Fruit fly (Drosophila melanogaster) whole organism, embryonic: ENCODE data around the gene CG42335.

Experiments used
- BtbVII ChIP-seq: fragments of 200-800 bp; sonication (Bioruptor generic); optimal IDR thresholded peaks from 3 replicates; lab custom pipeline; 2017; ENCODE audit warnings: missing biosample characterization, mild to moderate bottlenecking, missing genetic modification characterization
- CG11247 ChIP-seq: fragments of 200-800 bp; sonication (Bioruptor generic); IDR thresholded peaks from 2 replicates; pipeline ENCODE4 v1.3.6; 2022; ENCODE audit warnings: missing biosample characterization, missing genetic modification characterization
- CG11398 ChIP-seq: fragments of 200-800 bp; sonication (Bioruptor generic); optimal IDR thresholded peaks from 2 replicates; lab custom pipeline; 2016; ENCODE audit warnings: missing biosample characterization, missing genetic modification characterization
- CG11696 ChIP-seq: fragments of 200-800 bp; sonication (Bioruptor generic); IDR thresholded peaks from 2 replicates; pipeline ENCODE4 v1.3.6; 2022; ENCODE audit warnings: missing biosample characterization, missing genetic modification characterization
- CG13296 ChIP-seq: fragments of 200-800 bp; sonication (Bioruptor generic); optimal IDR thresholded peaks from 3 replicates; lab custom pipeline; 2018; ENCODE audit warnings: missing biosample characterization, mild to moderate bottlenecking, missing genetic modification characterization
- CG14710 ChIP-seq: fragments of 200-800 bp; sonication (Bioruptor generic); optimal IDR thresholded peaks from 3 replicates; lab custom pipeline; 2019; ENCODE audit warnings: missing biosample characterization, mild to moderate bottlenecking, missing genetic modification characterization, moderate library complexity
- CG15696 ChIP-seq: fragments of 200-800 bp; sonication (Bioruptor generic); optimal IDR thresholded peaks from 2 replicates; lab custom pipeline; 2019; ENCODE audit warnings: missing biosample characterization, mild to moderate bottlenecking, missing genetic modification characterization, moderate library complexity
- CG16863 ChIP-seq: fragments of 200-800 bp; sonication (Bioruptor generic); optimal IDR thresholded peaks from 3 replicates; lab custom pipeline; 2016; ENCODE audit warnings: missing biosample characterization, missing genetic modification characterization
- CG17385 ChIP-seq: fragments of 200-800 bp; sonication (Bioruptor generic); optimal IDR thresholded peaks from 3 replicates; lab custom pipeline; 2018; ENCODE audit warnings: missing biosample characterization, mild to moderate bottlenecking, missing genetic modification characterization
- CG2712 ChIP-seq: fragments of 200-800 bp; optimal IDR thresholded peaks from 3 replicates; lab custom pipeline; 2019; ENCODE audit warnings: missing biosample characterization, mild to moderate bottlenecking, missing genetic modification characterization, moderate library complexity
- CG3163 ChIP-seq: fragments of 200-800 bp; sonication (Bioruptor generic); optimal IDR thresholded peaks from 3 replicates; lab custom pipeline; 2016; ENCODE audit warnings: missing biosample characterization, missing genetic modification characterization
- CG32767 ChIP-seq: fragments of 200-800 bp; sonication (Bioruptor generic); IDR thresholded peaks from 2 replicates; pipeline ENCODE4 v1.3.6; 2022; ENCODE audit warnings: missing biosample characterization, missing genetic modification characterization
- CG3281 ChIP-seq: fragments of 200-800 bp; sonication (Bioruptor generic); optimal IDR thresholded peaks from 3 replicates; lab custom pipeline; 2017; ENCODE audit warnings: missing biosample characterization, mild to moderate bottlenecking, missing genetic modification characterization
- CG3407 ChIP-seq: fragments of 200-800 bp; sonication (Bioruptor generic); optimal IDR thresholded peaks from 2 replicates; lab custom pipeline; 2018; ENCODE audit warnings: missing biosample characterization, mild to moderate bottlenecking, missing genetic modification characterization
- CG3838 ChIP-seq: fragments of 200-800 bp; sonication (Bioruptor generic); optimal IDR thresholded peaks from 3 replicates; lab custom pipeline; 2016; ENCODE audit warnings: missing biosample characterization, missing genetic modification characterization
- CG4730 ChIP-seq: fragments of 200-800 bp; sonication (Bioruptor generic); IDR thresholded peaks from 2 replicates; pipeline ENCODE4 v1.3.6; 2022; ENCODE audit warnings: missing biosample characterization, missing genetic modification characterization
- CG6683 ChIP-seq: fragments of 200-800 bp; sonication (Bioruptor generic); optimal IDR thresholded peaks from 2 replicates; lab custom pipeline; 2017; ENCODE audit warnings: missing biosample characterization, mild to moderate bottlenecking, missing genetic modification characterization, missing genetic modification reagents
- CG6813 ChIP-seq: fragments of 200-800 bp; sonication (Bioruptor generic); optimal IDR thresholded peaks from 2 replicates; lab custom pipeline; 2017; ENCODE audit warnings: missing biosample characterization, missing genetic modification characterization, mild to moderate bottlenecking, moderate library complexity, missing genetic modification reagents
- CG8478 ChIP-seq: fragments of >200 bp; optimal IDR thresholded peaks from 2 replicates; lab custom pipeline; 2018
- CoRest ChIP-seq: fragments of 200-800 bp; sonication (Bioruptor generic); optimal IDR thresholded peaks from 3 replicates; lab custom pipeline; 2018; ENCODE audit warnings: missing biosample characterization, mild to moderate bottlenecking, missing genetic modification characterization, moderate library complexity
- Deaf1 ChIP-seq: fragments of 200-800 bp; optimal IDR thresholded peaks from 3 replicates; lab custom pipeline; 2019; ENCODE audit warnings: missing biosample characterization, mild to moderate bottlenecking, missing genetic modification characterization, moderate library complexity
- GATAe ChIP-seq: fragments of 200-800 bp; sonication (Bioruptor generic); conservative IDR thresholded peaks from 2 replicates; pipeline ENCODE4 v1.3.6; 2022; ENCODE audit warnings: missing biosample characterization, missing genetic modification characterization
- Gug ChIP-seq: fragments of 200-800 bp; sonication (Bioruptor generic); IDR thresholded peaks from 4 replicates; pipeline ENCODE4 v1.3.6; 2022; ENCODE audit warnings: missing biosample characterization, missing genetic modification characterization
- Nf-YA ChIP-seq: fragments of 200-800 bp; sonication (Bioruptor generic); IDR thresholded peaks from 2 replicates; pipeline ENCODE4 v1.3.6; 2022; ENCODE audit warnings: missing biosample characterization, missing genetic modification characterization
- Nf-YB ChIP-seq: fragments of 200-800 bp; sonication (Bioruptor generic); optimal IDR thresholded peaks from 3 replicates; lab custom pipeline; 2019; ENCODE audit warnings: missing biosample characterization, mild to moderate bottlenecking, missing genetic modification characterization, moderate library complexity
- NfI ChIP-seq: fragments of 200-800 bp; sonication (Bioruptor generic); optimal IDR thresholded peaks from 3 replicates; lab custom pipeline; 2018; ENCODE audit warnings: missing biosample characterization, mild to moderate bottlenecking, missing genetic modification characterization, moderate library complexity
- ap ChIP-seq: fragments of 200-800 bp; sonication (Bioruptor generic); IDR thresholded peaks from 2 replicates; pipeline ENCODE4 v1.3.6; 2022; ENCODE audit warnings: missing biosample characterization, missing genetic modification characterization
- cato ChIP-seq: fragments of 200-800 bp; sonication (Bioruptor generic); optimal IDR thresholded peaks from 2 replicates; lab custom pipeline; 2016; ENCODE audit warnings: missing biosample characterization, missing genetic modification characterization, borderline replicate concordance
- caup ChIP-seq: fragments of 200-800 bp; sonication (Bioruptor generic); optimal IDR thresholded peaks from 3 replicates; lab custom pipeline; 2017; ENCODE audit warnings: missing biosample characterization, mild to moderate bottlenecking, missing genetic modification characterization, moderate library complexity; ENCODE audit not compliant: severe bottlenecking
- croc ChIP-seq: fragments of 200-800 bp; sonication (Bioruptor generic); conservative IDR thresholded peaks from 3 replicates; pipeline ENCODE4 v1.3.6; 2022; ENCODE audit warnings: missing biosample characterization, missing genetic modification characterization
- dm ChIP-seq: fragments of 200-800 bp; sonication (Bioruptor generic); optimal IDR thresholded peaks from 3 replicates; lab custom pipeline; 2016; ENCODE audit warnings: missing biosample characterization, missing genetic modification characterization
- dmrt11E ChIP-seq: fragments of 200-800 bp; sonication (Bioruptor generic); optimal IDR thresholded peaks from 3 replicates; lab custom pipeline; 2018; ENCODE audit warnings: missing biosample characterization, mild to moderate bottlenecking, missing genetic modification characterization, moderate library complexity
- insv ChIP-seq, 2 experiments: fragments of 200-800 bp; sonication (Bioruptor generic); optimal IDR thresholded peaks; 3 replicates each; lab custom pipeline; 2016 to 2018; ENCODE audit warnings: missing biosample characterization in 2 of 2, missing genetic modification characterization in 2 of 2
- kay ChIP-seq: fragments of 200-800 bp; sonication (Bioruptor generic); optimal IDR thresholded peaks from 2 replicates; lab custom pipeline; 2016; ENCODE audit warnings: missing biosample characterization, missing genetic modification characterization
- lab ChIP-seq: fragments of 200-800 bp; sonication (Bioruptor generic); optimal IDR thresholded peaks from 3 replicates; lab custom pipeline; 2017; ENCODE audit warnings: missing biosample characterization, missing genetic modification characterization, mild to moderate bottlenecking, moderate library complexity, missing genetic modification reagents
- nerfin-2 ChIP-seq: fragments of 200-800 bp; sonication (Bioruptor generic); IDR thresholded peaks from 2 replicates; pipeline ENCODE4 v1.3.6; 2022; ENCODE audit warnings: missing biosample characterization, missing genetic modification characterization; ENCODE audit not compliant: partially characterized antibody
- oc ChIP-seq: fragments of 200-800 bp; sonication (Bioruptor generic); optimal IDR thresholded peaks from 2 replicates; lab custom pipeline; 2018; ENCODE audit warnings: missing biosample characterization, mild to moderate bottlenecking, missing genetic modification characterization, moderate library complexity
- pzg ChIP-seq: fragments of 200-800 bp; sonication (Bioruptor generic); optimal IDR thresholded peaks from 3 replicates; lab custom pipeline; 2018; ENCODE audit warnings: missing biosample characterization, mild to moderate bottlenecking, missing genetic modification characterization, moderate library complexity
- ranshi ChIP-seq: fragments of 200-800 bp; sonication (Bioruptor generic); IDR thresholded peaks from 2 replicates; pipeline ENCODE4 v1.3.6; 2022; ENCODE audit warnings: missing biosample characterization, missing genetic modification characterization
- rib ChIP-seq: fragments of 200-800 bp; sonication (Bioruptor generic); IDR thresholded peaks from 2 replicates; pipeline ENCODE4 v1.3.6; 2022; ENCODE audit warnings: missing biosample characterization, missing genetic modification characterization
- row ChIP-seq: fragments of 200-800 bp; sonication (Bioruptor generic); IDR thresholded peaks from 3 replicates; pipeline ENCODE4 v1.3.6; 2022; ENCODE audit warnings: missing biosample characterization, missing genetic modification characterization
- sd ChIP-seq: fragments of 200-800 bp; sonication (Bioruptor generic); optimal IDR thresholded peaks from 3 replicates; lab custom pipeline; 2018; ENCODE audit warnings: missing biosample characterization, mild to moderate bottlenecking, missing genetic modification characterization, moderate library complexity
- sens ChIP-seq: fragments of 200-800 bp; sonication (Bioruptor generic); peaks from one replicate; lab custom pipeline; 2016; ENCODE audit warnings: missing biosample characterization, missing genetic modification characterization
- sens-2 ChIP-seq: fragments of 200-800 bp; sonication (Bioruptor generic); IDR thresholded peaks from 2 replicates; pipeline ENCODE4 v1.3.6; 2022; ENCODE audit warnings: missing biosample characterization, missing genetic modification characterization
- tin ChIP-seq: fragments of 200-800 bp; sonication (Bioruptor generic); optimal IDR thresholded peaks from 3 replicates; lab custom pipeline; 2016; ENCODE audit warnings: missing biosample characterization, missing genetic modification characterization
- unc-4 ChIP-seq: fragments of 200-800 bp; sonication (Bioruptor generic); IDR thresholded peaks from 2 replicates; pipeline ENCODE4 v1.3.6; 2022; ENCODE audit warnings: missing biosample characterization, missing genetic modification characterization; ENCODE audit not compliant: partially characterized antibody
- usp ChIP-seq: fragments of >200 bp; optimal IDR thresholded peaks from 2 replicates; lab custom pipeline; 2017; ENCODE audit warnings: missing biosample characterization, missing genetic modification characterization
- vfl ChIP-seq: fragments of 200-800 bp; sonication (Bioruptor generic); optimal IDR thresholded peaks from 2 replicates; lab custom pipeline; 2016; ENCODE audit warnings: missing biosample characterization, missing genetic modification characterization
- vvl ChIP-seq: fragments of 200-800 bp; sonication (Bioruptor generic); IDR thresholded peaks from 2 replicates; pipeline ENCODE4 v1.3.6; 2022; ENCODE audit warnings: missing biosample characterization, missing genetic modification characterization
- zen ChIP-seq: fragments of 200-800 bp; sonication (Bioruptor generic); optimal IDR thresholded peaks from 3 replicates; lab custom pipeline; 2018; ENCODE audit warnings: missing biosample characterization, mild to moderate bottlenecking, missing genetic modification characterization, moderate library complexity
- zfh2 ChIP-seq: fragments of 200-800 bp; sonication (Bioruptor generic); optimal IDR thresholded peaks from 2 replicates; lab custom pipeline; 2016; ENCODE audit warnings: missing biosample characterization, missing genetic modification characterization

The CG42335 gene

dm6 chr3R:21781448-21781847, 22.9 kb downstream of the CG42335 start (continued):
- peak; percentile 41 for TF ChIP-seq CG6813 (GFP tag; lab: Kevin White, UChicago)
- TF ChIP-seq cato (GFP tag; lab: Kevin White, UChicago): no peak
- peak; percentile 83 for TF ChIP-seq row (GFP tag; lab: Robert Waterston, UW)
- peak; percentile 27; the same call in 1 of the 2 replicates for TF ChIP-seq CG4730
- TF ChIP-seq kay (GFP tag; lab: Kevin White, UChicago): peak; percentile 42
- TF ChIP-seq tin: peak; percentile 55
- no peak; the same call in 1 of the 2 replicates for TF ChIP-seq CG32767 (GFP tag; lab: Robert Waterston, UW)
- peak; percentile 65 for TF ChIP-seq lab
- peak; percentile 69 for TF ChIP-seq BtbVII (GFP tag; lab: Kevin White, UChicago)
- TF ChIP-seq sd (tag; lab: Kevin White, UChicago): no peak
- peak; percentile 18 for TF ChIP-seq zfh2 (GFP tag; lab: Kevin White, UChicago)
- TF ChIP-seq Nf-YB (GFP tag; lab: Kevin White, UChicago): peak; percentile 36
- TF ChIP-seq usp (GFP tag; lab: Kevin White, UChicago): no peak
- TF ChIP-seq sens-2 (GFP tag; lab: Robert Waterston, UW): no peak
- TF ChIP-seq CG8478 (lab: Kevin White, UChicago): no peak
- peak; percentile 58 for TF ChIP-seq CG14710 (tag; lab: Kevin White, UChicago)
- TF ChIP-seq CG3838 (GFP tag; lab: Kevin White, UChicago): no peak
- no peak for TF ChIP-seq vfl (GFP tag; lab: Kevin White, UChicago)
- no peak for TF ChIP-seq ranshi (GFP tag; lab: Robert Waterston, UW)
- TF ChIP-seq Deaf1 (tag; lab: Kevin White, UChicago): peak; percentile 45
- peak; percentile 74 for TF ChIP-seq CG13296
- peak; percentile 47 for TF ChIP-seq CG15696 (tag; lab: Kevin White, UChicago)
- TF ChIP-seq CoRest (tag; lab: Kevin White, UChicago): peak; percentile 76
- peak; percentile 41 for TF ChIP-seq CG3407
- TF ChIP-seq CG17385 (GFP tag; lab: Kevin White, UChicago): peak; percentile 60
- no peak for TF ChIP-seq ap (GFP tag; lab: Robert Waterston, UW)
- no peak for TF ChIP-seq CG11398
- peak; percentile 33; the same call in 1 of the 3 replicates for TF ChIP-seq croc (GFP tag; lab: Robert Waterston, UW)
- TF ChIP-seq rib (GFP tag; lab: Robert Waterston, UW): no peak
- 0 out of 2 replicates have a peak, but pooled peaks have one; percentile 26 for TF ChIP-seq CG11696
- peak; percentile 35 for TF ChIP-seq caup
- TF ChIP-seq dmrt11E (tag; lab: Kevin White, UChicago): peak; percentile 58
- no peak for TF ChIP-seq nerfin-2 (GFP tag; lab: Robert Waterston, UW)
- peak; percentile 47 for TF ChIP-seq dm (GFP tag; lab: Kevin White, UChicago)
- peak; percentile 95 for TF ChIP-seq sens
- peak; percentile 16 for TF ChIP-seq CG3163 (GFP tag; lab: Kevin White, UChicago)
- TF ChIP-seq Gug (GFP tag; lab: Robert Waterston, UW): peak; percentile 64
- peak; percentile 57 for TF ChIP-seq NfI (GFP tag; lab: Kevin White, UChicago)
- no peak for TF ChIP-seq unc-4 (GFP tag; lab: Robert Waterston, UW)
- TF ChIP-seq CG6683 (GFP tag; lab: Kevin White, UChicago): peak; percentile 10
- TF ChIP-seq CG2712 (tag; lab: Kevin White, UChicago): peak; percentile 80
- TF ChIP-seq pzg (GFP tag; lab: Kevin White, UChicago): no peak
- 0 out of 2 replicates have a peak, but pooled peaks have one; percentile 43 for TF ChIP-seq Nf-YA
- TF ChIP-seq insv (GFP tag; optimal IDR thresholded peaks at IDR 0.05; lab: Kevin White, UChicago): no peak
- peak; percentile 60 for TF ChIP-seq CG16863 (GFP tag; lab: Kevin White, UChicago)
- no peak for TF ChIP-seq CG3281 (GFP tag; lab: Kevin White, UChicago)
- TF ChIP-seq oc (tag; lab: Kevin White, UChicago): no peak
- peak; percentile 65 for TF ChIP-seq vvl (GFP tag; lab: Robert Waterston, UW)
- TF ChIP-seq GATAe (GFP tag; lab: Robert Waterston, UW): no peak
- no peak for TF ChIP-seq zen
- TF ChIP-seq CG11247: peak; percentile 33; the same call in 1 of the 2 replicates
